Worm (Caenorhabditis elegans) whole organism, late embryonic: Measurements from ENCODE around the gene C16C8.19.
A peak's percentile ranks its signal among the peaks of the same experiment; 100 is the strongest.

Experiments used
- C38D4.7 ChIP-seq: fragments of 200-800 bp; sonication (Bioruptor generic); optimal IDR thresholded peaks from 2 replicates; lab custom pipeline; 2018; ENCODE audit warnings: mild to moderate bottlenecking, missing genetic modification characterization, moderate library complexity, missing compliant biosample characterization
- K09A11.1 ChIP-seq: sonication (generic microtip); optimal IDR thresholded peaks from 2 replicates; lab custom pipeline; 2017; ENCODE audit warnings: antibody characterized with exemption, mild to moderate bottlenecking, missing genetic modification characterization, missing compliant biosample characterization; ENCODE audit not compliant: insufficient read depth
- T23F11.4 ChIP-seq: fragments of 200-800 bp; sonication (Bioruptor generic); optimal IDR thresholded peaks from 2 replicates; lab custom pipeline; 2018; ENCODE audit warnings: mild to moderate bottlenecking, missing genetic modification characterization, missing compliant biosample characterization
- Y22D7AL.16 ChIP-seq: sonication (generic microtip); optimal IDR thresholded peaks from 2 replicates; lab custom pipeline; 2016; ENCODE audit warnings: missing genetic modification characterization, missing compliant biosample characterization
- ahr-1 ChIP-seq: sonication (generic microtip); optimal IDR thresholded peaks from 2 replicates; lab custom pipeline; 2016; ENCODE audit warnings: missing genetic modification characterization, missing compliant biosample characterization
- ceh-14 ChIP-seq: sonication (generic microtip); optimal IDR thresholded peaks from 2 replicates; lab custom pipeline; 2016; ENCODE audit warnings: missing genotype, missing genetic modification characterization, missing compliant biosample characterization
- ceh-2 ChIP-seq: sonication (generic microtip); optimal IDR thresholded peaks from 2 replicates; lab custom pipeline; 2016; ENCODE audit warnings: missing genotype, missing genetic modification characterization, missing compliant biosample characterization
- ceh-22 ChIP-seq: sonication (generic microtip); optimal IDR thresholded peaks from 2 replicates; lab custom pipeline; 2017; ENCODE audit warnings: missing biosample characterization, missing genetic modification characterization
- ceh-30 ChIP-seq: fragments of 150-350 bp; optimal IDR thresholded peaks from 2 replicates; lab custom pipeline; 2014; ENCODE audit warnings: missing biosample characterization, missing genetic modification characterization
- ceh-31 ChIP-seq: sonication (generic microtip); optimal IDR thresholded peaks from 2 replicates; lab custom pipeline; 2016; ENCODE audit warnings: missing genetic modification characterization, missing compliant biosample characterization
- ceh-48 ChIP-seq: sonication (generic microtip); optimal IDR thresholded peaks from 2 replicates; lab custom pipeline; 2016; ENCODE audit warnings: missing genetic modification characterization, inconsistent platforms, missing compliant biosample characterization
- ceh-6 ChIP-seq: fragments of 200-800 bp; sonication (Bioruptor generic); optimal IDR thresholded peaks from 2 replicates; lab custom pipeline; 2018; ENCODE audit warnings: mild to moderate bottlenecking, missing genetic modification characterization, missing compliant biosample characterization
- che-1 ChIP-seq: sonication (generic microtip); optimal IDR thresholded peaks from 2 replicates; lab custom pipeline; 2016; ENCODE audit warnings: mild to moderate bottlenecking, missing genetic modification characterization, missing compliant biosample characterization
- dmd-4 ChIP-seq: sonication (generic microtip); optimal IDR thresholded peaks from 2 replicates; lab custom pipeline; 2016; ENCODE audit warnings: borderline replicate concordance, missing genetic modification characterization, missing compliant biosample characterization
- dve-1 ChIP-seq: sonication (generic microtip); optimal IDR thresholded peaks from 2 replicates; lab custom pipeline; 2017; ENCODE audit warnings: antibody characterized with exemption, mild to moderate bottlenecking, missing genetic modification characterization, missing compliant biosample characterization
- elt-2 ChIP-seq: sonication (generic microtip); optimal IDR thresholded peaks from 2 replicates; lab custom pipeline; 2016; ENCODE audit warnings: missing genetic modification reagents, missing genetic modification characterization, missing compliant biosample characterization
- fkh-10 ChIP-seq: fragments of 150-350 bp; optimal IDR thresholded peaks from 2 replicates; lab custom pipeline; 2014; ENCODE audit warnings: missing biosample characterization, missing genetic modification reagents, missing genetic modification characterization
- hlh-13 ChIP-seq: fragments of 200-800 bp; sonication (Bioruptor generic); optimal IDR thresholded peaks from 2 replicates; lab custom pipeline; 2018; ENCODE audit warnings: mild to moderate bottlenecking, missing genetic modification characterization, missing compliant biosample characterization
- hlh-15 ChIP-seq: sonication (generic microtip); optimal IDR thresholded peaks from 2 replicates; lab custom pipeline; 2016; ENCODE audit warnings: missing genetic modification characterization, missing compliant biosample characterization
- hlh-30 ChIP-seq: sonication (generic microtip); optimal IDR thresholded peaks from 2 replicates; lab custom pipeline; 2017; ENCODE audit warnings: antibody characterized with exemption, missing genetic modification characterization, missing compliant biosample characterization; ENCODE audit not compliant: insufficient read depth
- hlh-8 ChIP-seq: sonication (generic microtip); optimal IDR thresholded peaks from 2 replicates; lab custom pipeline; 2016; ENCODE audit warnings: missing genotype, missing genetic modification characterization, missing compliant biosample characterization
- lim-6 ChIP-seq: sonication (generic microtip); optimal IDR thresholded peaks from 2 replicates; lab custom pipeline; 2016; ENCODE audit warnings: missing genetic modification characterization, missing compliant biosample characterization
- lin-11 ChIP-seq: fragments of 200-800 bp; sonication (Bioruptor generic); optimal IDR thresholded peaks from 2 replicates; lab custom pipeline; 2018; ENCODE audit warnings: mild to moderate bottlenecking, missing genetic modification characterization, missing compliant biosample characterization
- mec-3 ChIP-seq: sonication (generic microtip); optimal IDR thresholded peaks from 2 replicates; lab custom pipeline; 2016; ENCODE audit warnings: borderline replicate concordance, missing genetic modification characterization, missing compliant biosample characterization
- nfya-1 ChIP-seq: sonication (generic microtip); optimal IDR thresholded peaks from 2 replicates; lab custom pipeline; 2017; ENCODE audit warnings: missing genetic modification characterization, mild to moderate bottlenecking, missing compliant biosample characterization, antibody characterized with exemption, moderate library complexity
- nhr-11 ChIP-seq: fragments of 150-350 bp; optimal IDR thresholded peaks from 2 replicates; lab custom pipeline; 2014; ENCODE audit warnings: missing biosample characterization, missing genetic modification characterization
- npax-4 ChIP-seq: sonication (generic microtip); optimal IDR thresholded peaks from 2 replicates; lab custom pipeline; 2016; ENCODE audit warnings: missing genetic modification characterization, missing compliant biosample characterization
- odd-2 ChIP-seq: sonication (generic microtip); optimal IDR thresholded peaks from 2 replicates; lab custom pipeline; 2017; ENCODE audit warnings: antibody characterized with exemption, mild to moderate bottlenecking, missing genetic modification characterization, missing compliant biosample characterization
- pat-9 ChIP-seq: fragments of 200-800 bp; sonication (Bioruptor generic); optimal IDR thresholded peaks from 2 replicates; lab custom pipeline; 2018; ENCODE audit warnings: mild to moderate bottlenecking, missing genetic modification characterization, moderate library complexity, missing compliant biosample characterization
- pax-1 ChIP-seq: fragments of 150-350 bp; optimal IDR thresholded peaks from 2 replicates; lab custom pipeline; 2014; ENCODE audit warnings: missing biosample characterization, missing genetic modification characterization
- pha-4 ChIP-seq: fragments of 150-350 bp; optimal IDR thresholded peaks from 2 replicates; lab custom pipeline; 2018; ENCODE audit warnings: missing biosample characterization, missing genetic modification reagents, missing genetic modification characterization
- pqm-1 ChIP-seq: sonication (generic microtip); optimal IDR thresholded peaks from 2 replicates; lab custom pipeline; 2016; ENCODE audit warnings: missing genetic modification characterization, missing compliant biosample characterization
- pros-1 ChIP-seq: fragments of 150-350 bp; optimal IDR thresholded peaks from 2 replicates; lab custom pipeline; 2014; ENCODE audit warnings: missing biosample characterization, missing genetic modification reagents, missing genetic modification characterization
- ref-2 ChIP-seq: sonication (generic microtip); optimal IDR thresholded peaks from 2 replicates; lab custom pipeline; 2016; ENCODE audit warnings: missing genetic modification characterization, missing compliant biosample characterization
- sox-2 ChIP-seq: fragments of 200-800 bp; sonication (Bioruptor generic); IDR thresholded peaks from 2 replicates; pipeline ENCODE4 v1.3.6; 2022; ENCODE audit warnings: missing genetic modification reagents, missing genetic modification characterization, missing compliant biosample characterization
- sox-4 ChIP-seq: sonication (generic microtip); optimal IDR thresholded peaks from 2 replicates; lab custom pipeline; 2017; ENCODE audit warnings: mild to moderate bottlenecking, missing genetic modification characterization, inconsistent platforms, missing compliant biosample characterization
- syd-9 ChIP-seq: sonication (generic microtip); optimal IDR thresholded peaks from 2 replicates; lab custom pipeline; 2016; ENCODE audit warnings: mild to moderate bottlenecking, missing genetic modification characterization, moderate library complexity, missing compliant biosample characterization
- tbx-2 ChIP-seq: sonication (generic microtip); optimal IDR thresholded peaks from 2 replicates; lab custom pipeline; 2016; ENCODE audit warnings: missing genetic modification characterization, missing compliant biosample characterization
- ttx-3 ChIP-seq: sonication (generic microtip); optimal IDR thresholded peaks from 2 replicates; lab custom pipeline; 2016; ENCODE audit warnings: missing genetic modification reagents, missing genetic modification characterization, missing compliant biosample characterization
- unc-55 ChIP-seq: sonication (generic microtip); optimal IDR thresholded peaks from 2 replicates; lab custom pipeline; 2017; ENCODE audit warnings: missing biosample characterization, missing genetic modification reagents, missing genetic modification characterization
- zip-5 ChIP-seq: sonication (generic microtip); optimal IDR thresholded peaks from 2 replicates; lab custom pipeline; 2016; ENCODE audit warnings: missing genetic modification characterization, missing compliant biosample characterization
- ztf-16 ChIP-seq: sonication (generic microtip); optimal IDR thresholded peaks from 2 replicates; lab custom pipeline; 2017; ENCODE audit warnings: missing genetic modification characterization, missing compliant biosample characterization

Gene C16C8.19

ce11 chrII:3439842-3440640 lies 18.2 kb upstream of the C16C8.19 start:
- no peak for TF ChIP-seq ceh-2 (tag; lab: Kevin White, UChicago)
- no peak for TF ChIP-seq hlh-8 (tag; lab: Kevin White, UChicago)
- TF ChIP-seq tbx-2: no peak
- TF ChIP-seq elt-2 (tag; lab: Kevin White, UChicago): peak; percentile 39
- no peak for TF ChIP-seq zip-5

DNA sequence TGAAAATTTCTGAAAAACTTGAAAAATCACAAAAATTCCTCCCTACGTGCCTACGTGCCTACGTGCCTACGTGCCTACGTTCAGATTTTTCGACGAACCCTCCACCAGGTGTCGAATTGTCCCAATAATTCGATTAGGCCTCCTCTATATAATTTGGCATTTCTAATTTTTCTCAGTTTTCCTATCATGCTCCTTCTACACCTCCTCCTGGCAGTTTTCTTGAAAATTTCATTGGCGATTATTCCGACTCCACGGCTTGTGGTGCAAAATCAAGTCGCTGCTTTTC lies 17.7 kb upstream of the C16C8.19 start, which contains the start of gene C16C8.17:
Gene C16C8.17 (plus strand): TSS at position 187 of the 286 bp plus-strand sequence.
- TF ChIP-seq dve-1 (tag; lab: Kevin White, UChicago) (no peak), ceh-22 (tag; lab: Kevin White, UChicago) (no peak), odd-2 (tag; lab: Kevin White, UChicago) (no peak), ahr-1 (tag; lab: Kevin White, UChicago) (no peak), pqm-1 (tag; lab: Kevin White, UChicago) (no peak), ttx-3 (no peak), pat-9 (no peak)

DNA sequence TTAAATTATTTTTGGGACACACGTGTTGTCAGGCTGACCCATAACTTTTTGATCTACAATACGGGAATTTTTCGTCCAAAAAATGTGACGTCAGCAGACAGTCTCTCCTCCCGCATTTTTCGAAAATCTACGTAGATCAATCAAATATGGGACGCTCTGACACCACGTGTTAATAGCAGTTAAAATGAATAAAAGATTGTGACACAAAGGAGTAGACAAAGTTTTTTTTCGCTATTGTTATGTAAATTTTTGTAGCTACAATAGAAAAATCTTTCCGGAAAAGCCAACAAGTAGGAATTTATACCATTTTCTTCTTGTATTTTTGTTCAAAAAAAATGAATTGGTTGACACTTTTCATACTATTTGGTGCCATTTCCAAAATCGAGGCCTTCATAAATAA lies 16.9 kb upstream of the C16C8.19 start, which contains the start of gene C16C8.27:
Gene C16C8.27 (plus strand): TSS at position 301 of the 400 bp plus-strand sequence.
- TF ChIP-seq ztf-16 (no peak), unc-55 (GFP tag; lab: Kevin White, UChicago) (no peak), ref-2 (tag; lab: Kevin White, UChicago) (no peak)

ce11 chrII:3443154-3443553 lies 15.1 kb upstream of the C16C8.19 start, which contains the start of gene C16C8.22:
Gene C16C8.22, minus strand, starts transcription at chrII:3443254.
- TF ChIP-seq K09A11.1 (tag; lab: Kevin White, UChicago) (no peak), pax-1 (no peak), ceh-30 (tag; lab: Kevin White, UChicago) (no peak), npax-4 (tag; lab: Kevin White, UChicago) (no peak), ceh-14 (tag; lab: Kevin White, UChicago) (no peak), dmd-4 (tag; lab: Kevin White, UChicago) (no peak), fkh-10 (GFP tag; lab: Kevin White, UChicago) (no peak), sox-4 (no peak), C38D4.7 (no peak), mec-3 (tag; lab: Kevin White, UChicago) (no peak), ceh-48 (tag; lab: Kevin White, UChicago) (no peak), Y22D7AL.16 (no peak), pha-4 (no peak), T23F11.4 (GFP tag; lab: Kevin White, UChicago) (no peak)

ce11 chrII:3444280-3444679 lies 14.0 kb upstream of the C16C8.19 start, which contains the start of gene C16C8.4:
Gene C16C8.4, minus strand, starts transcription at chrII:3444380.
- TF ChIP-seq zip-5 (no peak), sox-2 (no peak), dve-1 (tag; lab: Kevin White, UChicago) (no peak), lim-6 (no peak), syd-9 (no peak), pros-1 (no peak), nfya-1 (tag; lab: Kevin White, UChicago) (no peak), ceh-31 (no peak), ztf-16 (no peak), ceh-2 (tag; lab: Kevin White, UChicago) (no peak), hlh-30 (tag; lab: Kevin White, UChicago) (no peak), pax-1 (no peak), che-1 (tag; lab: Kevin White, UChicago) (no peak), lin-11 (tag; lab: Kevin White, UChicago) (no peak), nhr-11 (no peak), hlh-13 (no peak), pha-4 (no peak), hlh-15 (no peak), ceh-6 (GFP tag; lab: Kevin White, UChicago) (no peak)
